Worm (Caenorhabditis elegans) whole organism, L3 larva: ENCODE data around the gene clc-19.

Source experiments
- ceh-82 ChIP-seq: fragments of 150-350 bp; optimal IDR thresholded peaks from 2 replicates; lab custom pipeline; 2014; ENCODE audit warnings: missing biosample characterization, missing genetic modification characterization
- nhr-237 ChIP-seq: fragments of 150-350 bp; optimal IDR thresholded peaks from 2 replicates; lab custom pipeline; 2014; ENCODE audit warnings: missing biosample characterization, missing genetic modification characterization
- nhr-67 ChIP-seq: fragments of 150-350 bp; optimal IDR thresholded peaks from 2 replicates; lab custom pipeline; 2014; ENCODE audit warnings: missing biosample characterization, missing genetic modification characterization
- unc-62 ChIP-seq: fragments of 150-350 bp; sonication (generic microtip); optimal IDR thresholded peaks from 4 replicates; lab custom pipeline; 2014; ENCODE audit warnings: missing biosample characterization, missing genetic modification reagents, missing genetic modification characterization
- ztf-11 ChIP-seq: fragments of 150-350 bp; optimal IDR thresholded peaks from 2 replicates; lab custom pipeline; 2014; ENCODE audit warnings: missing biosample characterization, missing genetic modification characterization

DNA sequence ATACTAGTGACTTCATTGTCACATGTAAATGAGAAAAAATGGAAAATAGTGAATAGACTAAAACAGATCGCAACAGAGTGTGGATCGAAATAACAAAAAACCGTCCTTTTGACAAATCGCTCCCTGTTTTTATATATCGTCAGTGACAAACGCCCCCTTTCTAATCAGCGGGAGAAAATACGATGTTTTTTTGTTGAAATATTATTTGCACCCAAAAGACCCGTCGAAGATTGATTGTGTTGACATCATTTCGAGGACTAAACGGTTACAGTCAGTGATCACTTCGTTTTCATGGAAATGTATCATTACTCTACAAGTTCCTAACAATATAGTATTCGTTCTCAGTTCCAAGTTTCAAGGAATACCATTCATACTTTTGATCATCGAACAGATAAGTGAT is 33.9 kb downstream of the clc-19 start, which contains the start of gene dos-3:
- TF ChIP-seq ztf-11 (tag; lab: Kevin White, UChicago) (no peak), ceh-82 (tag; lab: Kevin White, UChicago) (no peak), unc-62 (GFP tag; lab: Kevin White, UChicago) (no peak), nhr-237 (tag; lab: Kevin White, UChicago) (no peak), nhr-67 (tag; lab: Kevin White, UChicago) (no peak)
